Fruit fly (Drosophila melanogaster) whole organism: ENCODE measurements around the gene CG42655.

Experiments used
- CG8478 ChIP-seq: fragments of >200 bp; optimal IDR thresholded peaks from 2 replicates; lab custom pipeline; 2018; ENCODE audit warnings: inconsistent platforms
- Dll ChIP-seq: fragments of >200 bp; optimal IDR thresholded peaks from 2 replicates; lab custom pipeline; 2017
- EcR ChIP-seq, 2 experiments: fragments of >200 bp; optimal IDR thresholded peaks; 2 replicates each; lab custom pipeline; 2017; ENCODE audit warnings: missing biosample characterization in 2 of 2, missing genetic modification characterization in 2 of 2, missing genetic modification reagents in 2 of 2
- pan ChIP-seq: fragments of >200 bp; optimal IDR thresholded peaks from 2 replicates; lab custom pipeline; 2017
- psq ChIP-seq: fragments of >200 bp; optimal IDR thresholded peaks from 2 replicates; lab custom pipeline; 2017
- usp ChIP-seq: fragments of >200 bp; optimal IDR thresholded peaks from 2 replicates; lab custom pipeline; 2017; ENCODE audit warnings: missing biosample characterization, missing genetic modification characterization, mixed read lengths

Gene CG42655

DNA sequence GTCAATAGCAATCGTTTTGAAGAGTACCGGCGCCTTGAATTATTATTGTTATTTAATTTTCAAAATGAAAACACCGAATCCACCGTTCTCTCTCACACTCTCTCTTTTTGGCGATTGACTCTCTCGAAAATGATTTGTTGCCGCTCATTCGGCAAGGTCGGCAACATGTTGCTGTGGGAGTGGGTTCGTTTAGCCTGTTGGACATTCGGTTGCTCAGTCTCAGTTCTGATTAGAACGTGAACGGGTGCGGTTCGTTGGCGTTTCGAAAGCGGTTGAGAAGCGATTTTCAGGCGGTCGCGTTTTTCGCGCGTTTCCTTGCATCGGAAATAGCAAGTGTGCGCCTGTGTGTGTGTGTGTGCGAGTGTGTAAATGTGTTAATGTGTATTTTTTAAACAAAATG lies 14.5 kb downstream of the CG42655 start, which contains the start of gene Ac76E:
Gene Ac76E, plus strand, starts transcription at position 264 of the 400 bp plus-strand sequence.
- no peak for TF ChIP-seq CG8478 (lab: Kevin White, UChicago)
- TF ChIP-seq EcR (GFP tag; optimal IDR thresholded peaks at IDR 0.05; lab: Kevin White, UChicago) = no peak
- no peak for TF ChIP-seq psq (lab: Kevin White, UChicago)
- TF ChIP-seq Dll (lab: Kevin White, UChicago) = no peak
- no peak for TF ChIP-seq usp (GFP tag; lab: Kevin White, UChicago)
- no peak for TF ChIP-seq pan (lab: Kevin White, UChicago)

DNA sequence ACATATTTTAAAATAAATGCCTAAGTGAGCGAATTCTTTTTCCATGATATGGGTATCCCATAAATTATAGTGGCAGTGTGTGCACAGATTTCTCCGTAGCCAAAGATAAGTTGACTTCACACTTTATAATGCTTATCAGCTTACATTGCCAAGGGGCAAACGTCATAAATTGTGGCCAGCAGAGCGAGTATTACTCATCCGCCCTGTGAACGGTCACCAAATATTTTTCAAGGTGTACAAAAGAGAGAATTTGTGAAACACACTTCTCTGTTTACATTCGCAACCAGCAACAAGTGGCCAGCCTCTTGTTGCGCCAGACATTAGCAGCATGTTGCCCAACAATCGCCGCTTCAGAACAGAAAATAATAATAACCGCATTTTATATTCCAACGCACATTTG lies 20.6 kb downstream of the CG42655 start:
- TF ChIP-seq usp (GFP tag; lab: Kevin White, UChicago) = no peak
- no peak for TF ChIP-seq EcR (GFP tag; optimal IDR thresholded peaks at IDR 0.05; lab: Kevin White, UChicago)
- TF ChIP-seq pan (lab: Kevin White, UChicago) = no peak
- no peak for TF ChIP-seq CG8478 (lab: Kevin White, UChicago)
- TF ChIP-seq psq (lab: Kevin White, UChicago) = no peak
- TF ChIP-seq Dll (lab: Kevin White, UChicago) = no peak

DNA sequence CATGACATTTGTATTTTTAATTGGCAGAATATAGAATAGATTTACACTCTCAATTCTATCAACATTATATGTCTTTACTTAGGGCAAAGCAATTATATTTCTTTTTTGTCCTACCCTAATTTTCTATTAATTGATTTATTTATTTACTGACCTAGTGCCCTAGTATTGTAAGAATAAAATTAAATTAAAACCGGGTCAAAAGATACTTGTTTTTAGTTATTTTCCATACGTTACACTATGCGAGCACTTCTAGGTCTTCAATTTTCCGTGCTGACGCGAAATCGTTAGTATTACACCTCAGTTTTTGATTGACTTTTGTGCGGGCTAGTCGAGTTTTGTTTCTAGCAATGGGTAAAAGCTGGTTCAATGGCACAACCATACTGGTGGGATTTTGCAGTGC lies 22.1 kb downstream of the CG42655 start, which contains the start of gene CG46462:
Gene CG46462, plus strand, starts transcription at position 301 of the 400 bp plus-strand sequence.
- TF ChIP-seq psq (lab: Kevin White, UChicago) (no peak), pan (lab: Kevin White, UChicago) (no peak), usp (GFP tag; lab: Kevin White, UChicago) (no peak), CG8478 (lab: Kevin White, UChicago) (no peak), EcR (GFP tag; optimal IDR thresholded peaks at IDR 0.05; lab: Kevin White, UChicago) (no peak), Dll (lab: Kevin White, UChicago) (no peak)

- TF ChIP-seq pan (lab: Kevin White, UChicago) = peak; percentile 31
- TF ChIP-seq psq (lab: Kevin White, UChicago) = no peak
These were observed 23.7 kb downstream of the CG42655 start for dm6 chr3L:19929719-19930334.

DNA sequence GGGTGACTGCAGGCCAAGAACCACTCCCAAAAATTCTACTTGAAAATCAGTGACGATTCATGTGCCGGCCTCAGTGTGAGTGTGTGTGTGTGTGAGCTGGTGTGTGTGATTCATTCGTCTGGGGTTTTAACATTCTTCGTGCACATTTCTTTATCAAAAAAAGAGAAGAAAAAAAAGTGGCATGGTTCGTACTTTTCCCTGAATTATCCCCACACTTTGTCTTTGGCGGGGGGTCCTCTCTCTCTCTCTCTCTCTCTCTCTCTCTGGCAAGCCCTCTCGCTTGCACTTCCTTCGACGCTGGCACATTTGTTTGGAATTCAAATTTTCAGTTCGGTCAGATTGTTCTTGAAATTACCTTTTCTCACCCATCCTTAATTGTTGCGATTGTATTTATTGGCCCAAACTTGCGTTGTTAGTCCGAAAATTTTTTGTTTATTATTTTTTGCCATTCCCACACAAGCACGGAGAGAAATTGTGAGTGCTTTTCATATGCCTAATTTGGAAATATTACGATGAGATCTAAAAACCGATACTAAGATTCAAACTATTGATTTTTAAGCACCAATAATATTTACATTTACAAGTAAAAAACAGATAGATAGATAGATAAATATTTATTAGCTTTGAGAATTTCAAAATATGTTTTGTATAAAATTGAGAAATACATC lies 24.3 kb downstream of the CG42655 start:
- no peak for TF ChIP-seq EcR (GFP tag; optimal IDR thresholded peaks at IDR 0.05; lab: Kevin White, UChicago)
- no peak for TF ChIP-seq pan (lab: Kevin White, UChicago)
- TF ChIP-seq CG8478 (lab: Kevin White, UChicago) = no peak
- no peak for TF ChIP-seq psq (lab: Kevin White, UChicago)
- TF ChIP-seq usp (GFP tag; lab: Kevin White, UChicago) = no peak
- TF ChIP-seq Dll (lab: Kevin White, UChicago) = no peak

DNA sequence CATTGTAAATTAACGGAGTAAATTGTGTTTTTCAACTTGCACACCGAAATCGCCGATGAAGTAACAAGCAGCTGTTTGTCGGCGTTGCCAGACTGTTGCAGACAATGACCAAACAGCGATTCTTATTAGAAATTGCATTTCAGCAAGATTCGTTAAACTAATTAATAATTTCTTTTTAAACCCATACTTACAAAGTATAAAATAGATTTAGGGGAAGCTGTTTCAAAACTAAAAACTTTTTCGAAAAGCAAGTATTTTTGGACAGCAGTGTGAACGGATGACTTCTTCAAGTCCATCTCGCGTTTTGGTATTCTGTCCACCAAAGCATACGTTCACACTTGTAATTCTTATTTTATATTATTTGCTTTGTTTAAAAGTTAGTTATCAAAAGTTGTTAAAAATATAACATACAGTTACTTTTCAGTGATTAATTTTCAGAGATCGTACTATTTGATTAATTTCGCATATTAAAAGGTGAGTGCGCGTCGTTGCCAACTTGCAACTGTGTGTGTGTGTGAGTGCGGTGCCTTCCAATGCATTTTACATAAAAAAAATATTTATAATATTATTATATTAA lies 25.0 kb downstream of the CG42655 start, which contains the start of the genes CG8004 and RhoGDI:
Gene CG8004, minus strand, starts transcription at position 74 of the 577 bp plus-strand sequence.
Gene RhoGDI, plus strand, starts transcription at position 309 of the 577 bp plus-strand sequence.
- no peak for TF ChIP-seq psq (lab: Kevin White, UChicago)
- no peak for TF ChIP-seq EcR (GFP tag; optimal IDR thresholded peaks at IDR 0.05; lab: Kevin White, UChicago)
- no peak for TF ChIP-seq pan (lab: Kevin White, UChicago)
- no peak for TF ChIP-seq usp (GFP tag; lab: Kevin White, UChicago)
- no peak for TF ChIP-seq Dll (lab: Kevin White, UChicago)
- TF ChIP-seq CG8478 (lab: Kevin White, UChicago) = no peak

DNA sequence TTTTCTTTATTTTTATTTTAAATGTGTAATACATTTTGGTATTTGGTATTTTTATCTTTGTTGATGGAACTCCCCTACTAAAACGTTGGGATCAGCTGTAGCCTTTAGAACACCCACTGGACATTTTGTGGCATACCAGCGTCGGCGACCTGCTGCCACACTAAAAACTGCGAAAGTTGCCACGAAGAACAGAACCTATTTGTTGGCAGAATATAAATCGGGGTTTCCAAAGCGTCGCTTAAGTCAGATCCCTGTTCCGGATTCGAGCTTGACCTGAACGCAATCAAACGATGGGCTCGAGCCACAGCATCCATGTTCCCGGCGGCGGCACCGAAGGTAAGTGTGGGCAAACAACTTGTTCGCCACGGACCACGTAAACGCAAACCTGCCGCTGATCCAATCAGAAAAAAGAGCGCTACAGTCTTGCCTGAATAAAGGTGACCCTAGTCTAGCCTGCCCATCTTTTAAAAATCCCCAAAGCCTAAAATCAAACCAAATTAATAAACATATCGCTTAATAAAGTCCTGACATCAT lies 28.7 kb downstream of the CG42655 start, which contains the start of gene Grasp65:
Gene Grasp65, plus strand, starts transcription at position 173 of the 534 bp plus-strand sequence.
- no peak for TF ChIP-seq pan (lab: Kevin White, UChicago)
- TF ChIP-seq EcR (GFP tag; optimal IDR thresholded peaks at IDR 0.05; lab: Kevin White, UChicago) = no peak
- TF ChIP-seq psq (lab: Kevin White, UChicago) = no peak
- TF ChIP-seq Dll (lab: Kevin White, UChicago) = no peak
- TF ChIP-seq CG8478 (lab: Kevin White, UChicago) = no peak
- no peak for TF ChIP-seq usp (GFP tag; lab: Kevin White, UChicago)

dm6 chr3L:19922833-19923745 lies 30.4 kb downstream of the CG42655 start, which contains the start of gene Pfdn6:
TSS of gene Pfdn6 (plus strand) at chr3L:19923671.
- no peak for TF ChIP-seq EcR (GFP tag; optimal IDR thresholded peaks at IDR 0.05; lab: Kevin White, UChicago)
- TF ChIP-seq usp (GFP tag; lab: Kevin White, UChicago) = no peak
- no peak for TF ChIP-seq CG8478 (lab: Kevin White, UChicago)
- no peak for TF ChIP-seq psq (lab: Kevin White, UChicago)
- no peak for TF ChIP-seq Dll (lab: Kevin White, UChicago)
- TF ChIP-seq pan (lab: Kevin White, UChicago) = no peak

- TF ChIP-seq pan (lab: Kevin White, UChicago) (no peak), CG8478 (lab: Kevin White, UChicago) (no peak), EcR (GFP tag; optimal IDR thresholded peaks at IDR 0.05; lab: Kevin White, UChicago) (no peak), psq (lab: Kevin White, UChicago) (no peak), Dll (lab: Kevin White, UChicago) (no peak), usp (GFP tag; lab: Kevin White, UChicago) (no peak)
These were observed 33.5 kb downstream of the CG42655 start for dm6 chr3L:19919981-19920380.

DNA sequence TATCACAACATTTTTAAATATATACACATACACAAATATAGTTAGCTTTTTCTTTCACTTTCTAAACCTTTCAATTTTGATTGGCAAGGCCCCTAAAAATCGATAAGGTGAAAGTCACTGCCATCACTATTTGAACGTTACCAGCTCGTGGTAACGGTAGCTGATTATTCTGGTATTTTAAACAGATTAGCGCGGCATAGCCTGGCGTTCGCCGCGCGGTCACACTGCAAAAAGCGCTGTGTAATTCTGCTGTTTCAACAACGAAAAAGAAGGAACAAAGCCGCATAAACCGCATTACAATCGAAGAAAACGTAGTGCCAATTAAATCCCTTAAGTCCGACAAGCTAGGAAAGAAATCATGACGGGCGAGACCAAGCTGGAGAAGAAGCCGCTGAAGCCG lies 38.7 kb downstream of the CG42655 start, which contains the start of gene Rpn1:
Gene Rpn1, plus strand, starts transcription at position 219 of the 400 bp plus-strand sequence.
- TF ChIP-seq Dll (lab: Kevin White, UChicago) (no peak), pan (lab: Kevin White, UChicago) (no peak), CG8478 (lab: Kevin White, UChicago) (no peak), EcR (GFP tag; optimal IDR thresholded peaks at IDR 0.05; lab: Kevin White, UChicago) (no peak), usp (GFP tag; lab: Kevin White, UChicago) (no peak), psq (lab: Kevin White, UChicago) (no peak)
